Worm (Caenorhabditis elegans): ENCODE measurements around the gene C07D10.5.

DNA sequence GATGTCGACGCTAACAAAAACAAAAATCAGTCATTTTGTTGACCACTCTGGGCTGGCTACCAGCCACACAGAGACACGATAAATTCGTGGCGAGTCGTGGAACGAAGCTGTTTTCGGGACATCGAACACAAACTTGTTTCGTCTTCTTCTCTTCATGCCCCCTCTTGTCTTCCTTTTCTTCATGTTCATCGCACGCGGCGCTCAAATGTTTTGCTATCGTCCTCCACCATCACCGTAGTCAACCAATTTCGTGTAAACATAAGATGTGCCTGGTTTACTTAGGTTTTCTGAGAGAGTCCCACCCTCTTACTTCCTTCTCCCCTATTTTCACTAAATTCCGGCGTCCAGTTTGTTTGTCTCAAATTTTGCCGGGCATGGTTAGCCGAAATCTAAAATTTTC lies 9.0 kb downstream of the C07D10.5 start:
- TF ChIP-seq W03F9.2 (tag; optimal IDR thresholded peaks at IDR 0.05) (no peak), him-1 (tag; optimal IDR thresholded peaks at IDR 0.05) (no peak), dao-5 (tag; optimal IDR thresholded peaks at IDR 0.05) (no peak)
